Worm (Caenorhabditis elegans): ENCODE data around the gene Y51B9A.6.

- no peak for TF ChIP-seq pha-4 (tag; optimal IDR thresholded peaks at IDR 0.05)
- TF ChIP-seq mxl-1 (tag; optimal IDR thresholded peaks at IDR 0.05), result no peak
- TF ChIP-seq F49E8.2 (tag; optimal IDR thresholded peaks at IDR 0.05; ENCODE audit: insufficient read depth), result no peak
These were observed 4.5 kb upstream of the Y51B9A.6 start, which contains the start of gene arrd-2 for ce11 chrII:9407469-9407868.
